Worm (Caenorhabditis elegans) whole organism, late embryonic: Measurements from ENCODE around the gene C02D5.2.

Experiments used
- Y22D7AL.16 ChIP-seq: sonication (generic microtip); optimal IDR thresholded peaks from 2 replicates; lab custom pipeline; 2016; ENCODE audit warnings: missing genetic modification characterization, missing compliant biosample characterization
- ama-1 ChIP-seq: fragments of 150-350 bp; optimal IDR thresholded peaks from 2 replicates; lab custom pipeline; 2014
- ceh-18 ChIP-seq: sonication (generic microtip); optimal IDR thresholded peaks from 2 replicates; lab custom pipeline; 2016; ENCODE audit warnings: missing genetic modification characterization, missing compliant biosample characterization
- ets-4 ChIP-seq: sonication (generic microtip); optimal IDR thresholded peaks from 2 replicates; lab custom pipeline; 2016; ENCODE audit warnings: missing genetic modification characterization, missing compliant biosample characterization
- eyg-1 ChIP-seq: sonication (generic microtip); optimal IDR thresholded peaks from 2 replicates; lab custom pipeline; 2016; ENCODE audit warnings: missing genotype, missing genetic modification characterization, missing compliant biosample characterization
- fkh-10 ChIP-seq: fragments of 150-350 bp; optimal IDR thresholded peaks from 2 replicates; lab custom pipeline; 2014; ENCODE audit warnings: missing biosample characterization, missing genetic modification reagents, missing genetic modification characterization
- gmeb-2 ChIP-seq: sonication (generic microtip); optimal IDR thresholded peaks from 2 replicates; lab custom pipeline; 2016; ENCODE audit warnings: missing genetic modification characterization, inconsistent platforms, missing compliant biosample characterization
- nfya-1 ChIP-seq: sonication (generic microtip); optimal IDR thresholded peaks from 2 replicates; lab custom pipeline; 2017; ENCODE audit warnings: missing genetic modification characterization, mild to moderate bottlenecking, missing compliant biosample characterization, antibody characterized with exemption, moderate library complexity
- nhr-11 ChIP-seq: fragments of 150-350 bp; optimal IDR thresholded peaks from 2 replicates; lab custom pipeline; 2014; ENCODE audit warnings: missing biosample characterization, missing genetic modification characterization
- nhr-232 ChIP-seq: sonication (generic microtip); optimal IDR thresholded peaks from 2 replicates; lab custom pipeline; 2016; ENCODE audit warnings: missing genetic modification characterization, missing compliant biosample characterization
- pqm-1 ChIP-seq: sonication (generic microtip); optimal IDR thresholded peaks from 2 replicates; lab custom pipeline; 2016; ENCODE audit warnings: missing genetic modification characterization, missing compliant biosample characterization
- unc-55 ChIP-seq: sonication (generic microtip); optimal IDR thresholded peaks from 2 replicates; lab custom pipeline; 2017; ENCODE audit warnings: missing biosample characterization, missing genetic modification reagents, missing genetic modification characterization

ce11 chrIII:8570289-8570688, 13.2 kb downstream of the C02D5.2 start:
- TF ChIP-seq nhr-232 (tag; lab: Kevin White, UChicago) = no peak
- no peak for TF ChIP-seq pqm-1 (tag; lab: Kevin White, UChicago)
- TF ChIP-seq ceh-18 = no peak
- TF ChIP-seq eyg-1 (tag; lab: Kevin White, UChicago) = no peak
- no peak for TF ChIP-seq ets-4 (tag; lab: Kevin White, UChicago)
- TF ChIP-seq Y22D7AL.16 = no peak
- no peak for TF ChIP-seq gmeb-2
- no peak for TF ChIP-seq nhr-11 (tag; lab: Kevin White, UChicago)
- no peak for TF ChIP-seq nfya-1 (tag; lab: Kevin White, UChicago)
- TF ChIP-seq fkh-10 = no peak
- no peak for TF ChIP-seq unc-55 (GFP tag; lab: Kevin White, UChicago)
- TF ChIP-seq ama-1 (lab: Kevin White, UChicago) = no peak
